Worm (Caenorhabditis elegans): ENCODE results near the gene dos-1.

dos-1 gene

ce11 chrIII:9081055-9081454 is 22.7 kb upstream of the dos-1 start, which contains the start of gene far-1:
Gene far-1 (minus strand): TSS chrIII:9081179.
- TF ChIP-seq daf-12 (tag; optimal IDR thresholded peaks at IDR 0.05) (no peak), nfya-1 (tag; optimal IDR thresholded peaks at IDR 0.05; ENCODE audit: insufficient read depth) (peak; percentile 31)

- TF ChIP-seq zag-1 (tag; optimal IDR thresholded peaks at IDR 0.05) (no peak), daf-12 (tag; optimal IDR thresholded peaks at IDR 0.05) (no peak), pqm-1 (tag; optimal IDR thresholded peaks at IDR 0.05) (no peak), nhr-77 (tag; optimal IDR thresholded peaks at IDR 0.05) (no peak), R02D3.7 (tag; optimal IDR thresholded peaks at IDR 0.05) (no peak), unc-62 (GFP tag; optimal IDR thresholded peaks at IDR 0.05) (no peak), ceh-82 (tag; optimal IDR thresholded peaks at IDR 0.05) (no peak), ZK546.5 (tag; optimal IDR thresholded peaks at IDR 0.05) (no peak), ceh-28 (tag; optimal IDR thresholded peaks at IDR 0.05) (no peak), ama-1 (optimal IDR thresholded peaks at IDR 0.05) (no peak), ztf-4 (tag; optimal IDR thresholded peaks at IDR 0.05) (no peak), sea-2 (GFP tag; optimal IDR thresholded peaks at IDR 0.05) (no peak), lin-15B (tag; optimal IDR thresholded peaks at IDR 0.05) (no peak), unc-39 (tag; optimal IDR thresholded peaks at IDR 0.05) (no peak), jun-1 (tag; optimal IDR thresholded peaks at IDR 0.05) (no peak), pha-4 (tag; optimal IDR thresholded peaks at IDR 0.05) (no peak)
Measured at ce11 chrIII:9081763-9082162, 22.0 kb upstream of the dos-1 start, which contains the start of gene far-2. Gene far-2 (plus strand): TSS chrIII:9081828.

ce11 chrIII:9083118-9083517 is 20.6 kb upstream of the dos-1 start:
- peak; percentile 72 for TF ChIP-seq egl-5 (tag; optimal IDR thresholded peaks at IDR 0.05)
- no peak for TF ChIP-seq ceh-28 (tag; optimal IDR thresholded peaks at IDR 0.05)
- no peak for TF ChIP-seq nhr-28 (tag; optimal IDR thresholded peaks at IDR 0.05)
- peak; percentile 15 for TF ChIP-seq nfya-1 (tag; optimal IDR thresholded peaks at IDR 0.05; ENCODE audit: insufficient read depth)

ce11 chrIII:9084329-9084728 is 19.4 kb upstream of the dos-1 start:
- TF ChIP-seq nhr-28 (tag; optimal IDR thresholded peaks at IDR 0.05) = no peak
- peak; percentile 51 for TF ChIP-seq unc-62 (GFP tag; optimal IDR thresholded peaks at IDR 0.05)
- no peak for TF ChIP-seq ZK546.5 (tag; optimal IDR thresholded peaks at IDR 0.05)
- TF ChIP-seq ztf-4 (tag; optimal IDR thresholded peaks at IDR 0.05) = no peak
- no peak for TF ChIP-seq lin-15B (tag; optimal IDR thresholded peaks at IDR 0.05)
- TF ChIP-seq egl-5 (tag; optimal IDR thresholded peaks at IDR 0.05) = peak; percentile 53
- no peak for TF ChIP-seq nhr-67 (tag; optimal IDR thresholded peaks at IDR 0.05)
- peak; percentile 94 for TF ChIP-seq lin-39 (tag; optimal IDR thresholded peaks at IDR 0.05)
- TF ChIP-seq jun-1 (tag; optimal IDR thresholded peaks at IDR 0.05) = no peak
- TF ChIP-seq mdl-1 (tag; optimal IDR thresholded peaks at IDR 0.05) = no peak
- TF ChIP-seq ceh-16 (tag; optimal IDR thresholded peaks at IDR 0.05) = no peak
- no peak for TF ChIP-seq nhr-23 (tag; optimal IDR thresholded peaks at IDR 0.05)
- no peak for TF ChIP-seq ceh-28 (tag; optimal IDR thresholded peaks at IDR 0.05)
- TF ChIP-seq fkh-10 (GFP tag; optimal IDR thresholded peaks at IDR 0.05) = no peak
- TF ChIP-seq pha-4 (tag; optimal IDR thresholded peaks at IDR 0.05) = no peak
- no peak for TF ChIP-seq nhr-11 (tag; optimal IDR thresholded peaks at IDR 0.05)
- TF ChIP-seq ama-1 (optimal IDR thresholded peaks at IDR 0.05) = no peak
- no peak for TF ChIP-seq nhr-43 (tag; optimal IDR thresholded peaks at IDR 0.05; ENCODE audit: poor library complexity, severe bottlenecking)
- TF ChIP-seq mml-1 (tag; optimal IDR thresholded peaks at IDR 0.05) = no peak
- peak; percentile 48 for TF ChIP-seq nfya-1 (tag; optimal IDR thresholded peaks at IDR 0.05; ENCODE audit: insufficient read depth)
- no peak for TF ChIP-seq ceh-82 (tag; optimal IDR thresholded peaks at IDR 0.05)
- TF ChIP-seq fos-1 (tag; optimal IDR thresholded peaks at IDR 0.05) = no peak
- no peak for TF ChIP-seq hmg-11 (tag; optimal IDR thresholded peaks at IDR 0.05)
- no peak for TF ChIP-seq unc-39 (tag; optimal IDR thresholded peaks at IDR 0.05)
- TF ChIP-seq pqm-1 (tag; optimal IDR thresholded peaks at IDR 0.05) = no peak
- TF ChIP-seq nhr-76 (tag; optimal IDR thresholded peaks at IDR 0.05) = no peak
- no peak for TF ChIP-seq aly-2 (tag; optimal IDR thresholded peaks at IDR 0.05)
- no peak for TF ChIP-seq daf-12 (tag; optimal IDR thresholded peaks at IDR 0.05)
- TF ChIP-seq elt-3 (tag; optimal IDR thresholded peaks at IDR 0.05) = no peak
- no peak for TF ChIP-seq nhr-12 (tag; optimal IDR thresholded peaks at IDR 0.05)
- no peak for TF ChIP-seq zag-1 (tag; optimal IDR thresholded peaks at IDR 0.05)
- peak; percentile 15 for TF ChIP-seq elt-1 (tag; optimal IDR thresholded peaks at IDR 0.05)
- TF ChIP-seq nhr-25 (tag; optimal IDR thresholded peaks at IDR 0.05) = no peak

Measured in whole organism, L3 larva.